Worm (Caenorhabditis elegans) whole organism, late embryonic: Measurements from ENCODE around the gene clec-20.
"Not testable (repeated sequence)": the region's sequence is repeated elsewhere in the genome, so short reads cannot be mapped to it uniquely, and the experiment has no call there.

ENCODE experiments used
- C38D4.7 ChIP-seq: fragments of 200-800 bp; sonication (Bioruptor generic); optimal IDR thresholded peaks from 2 replicates; lab custom pipeline; 2018; ENCODE audit warnings: mild to moderate bottlenecking, missing genetic modification characterization, moderate library complexity, missing compliant biosample characterization
- F13H6.1 ChIP-seq: sonication (generic microtip); optimal IDR thresholded peaks from 2 replicates; lab custom pipeline; 2016; ENCODE audit warnings: missing genetic modification characterization, missing compliant biosample characterization
- K02D7.2 ChIP-seq: sonication (generic microtip); optimal IDR thresholded peaks from 2 replicates; lab custom pipeline; 2017; ENCODE audit warnings: mild to moderate bottlenecking, missing genetic modification characterization, missing compliant biosample characterization
- ahr-1 ChIP-seq: sonication (generic microtip); optimal IDR thresholded peaks from 2 replicates; lab custom pipeline; 2016; ENCODE audit warnings: missing genetic modification characterization, missing compliant biosample characterization
- ama-1 ChIP-seq: fragments of 150-350 bp; optimal IDR thresholded peaks from 2 replicates; lab custom pipeline; 2014
- ceh-14 ChIP-seq: sonication (generic microtip); optimal IDR thresholded peaks from 2 replicates; lab custom pipeline; 2016; ENCODE audit warnings: missing genotype, missing genetic modification characterization, missing compliant biosample characterization
- ceh-2 ChIP-seq: sonication (generic microtip); optimal IDR thresholded peaks from 2 replicates; lab custom pipeline; 2016; ENCODE audit warnings: missing genotype, missing genetic modification characterization, missing compliant biosample characterization
- ceh-45 ChIP-seq: fragments of 200-800 bp; sonication (Bioruptor generic); IDR thresholded peaks from 2 replicates; pipeline ENCODE4 v1.3.6; 2022; ENCODE audit warnings: missing genetic modification reagents, missing genetic modification characterization, missing compliant biosample characterization
- ceh-48 ChIP-seq: sonication (generic microtip); optimal IDR thresholded peaks from 2 replicates; lab custom pipeline; 2016; ENCODE audit warnings: missing genetic modification characterization, inconsistent platforms, missing compliant biosample characterization
- ceh-9 ChIP-seq: sonication (generic microtip); optimal IDR thresholded peaks from 2 replicates; lab custom pipeline; 2016; ENCODE audit warnings: mild to moderate bottlenecking, missing genetic modification characterization, inconsistent platforms, missing compliant biosample characterization
- dmd-4 ChIP-seq: sonication (generic microtip); optimal IDR thresholded peaks from 2 replicates; lab custom pipeline; 2016; ENCODE audit warnings: borderline replicate concordance, missing genetic modification characterization, missing compliant biosample characterization
- elt-2 ChIP-seq: sonication (generic microtip); optimal IDR thresholded peaks from 2 replicates; lab custom pipeline; 2016; ENCODE audit warnings: missing genetic modification reagents, missing genetic modification characterization, missing compliant biosample characterization
- ets-4 ChIP-seq: sonication (generic microtip); optimal IDR thresholded peaks from 2 replicates; lab custom pipeline; 2016; ENCODE audit warnings: missing genetic modification characterization, missing compliant biosample characterization
- eyg-1 ChIP-seq: sonication (generic microtip); optimal IDR thresholded peaks from 2 replicates; lab custom pipeline; 2016; ENCODE audit warnings: missing genotype, missing genetic modification characterization, missing compliant biosample characterization
- fax-1 ChIP-seq: sonication (generic microtip); optimal IDR thresholded peaks from 2 replicates; lab custom pipeline; 2016; ENCODE audit warnings: missing genotype, missing genetic modification characterization, missing compliant biosample characterization
- fkh-6 ChIP-seq: sonication (generic microtip); optimal IDR thresholded peaks from 2 replicates; lab custom pipeline; 2016; ENCODE audit warnings: missing genetic modification characterization, missing compliant biosample characterization
- hlh-13 ChIP-seq: fragments of 200-800 bp; sonication (Bioruptor generic); optimal IDR thresholded peaks from 2 replicates; lab custom pipeline; 2018; ENCODE audit warnings: mild to moderate bottlenecking, missing genetic modification characterization, missing compliant biosample characterization
- hlh-30 ChIP-seq: sonication (generic microtip); optimal IDR thresholded peaks from 2 replicates; lab custom pipeline; 2017; ENCODE audit warnings: antibody characterized with exemption, missing genetic modification characterization, missing compliant biosample characterization; ENCODE audit not compliant: insufficient read depth
- lim-6 ChIP-seq: sonication (generic microtip); optimal IDR thresholded peaks from 2 replicates; lab custom pipeline; 2016; ENCODE audit warnings: missing genetic modification characterization, missing compliant biosample characterization
- lin-11 ChIP-seq: fragments of 200-800 bp; sonication (Bioruptor generic); optimal IDR thresholded peaks from 2 replicates; lab custom pipeline; 2018; ENCODE audit warnings: mild to moderate bottlenecking, missing genetic modification characterization, missing compliant biosample characterization
- madf-2 ChIP-seq: sonication (generic microtip); optimal IDR thresholded peaks from 2 replicates; lab custom pipeline; 2017; ENCODE audit warnings: missing genetic modification characterization, missing compliant biosample characterization
- nfya-1 ChIP-seq: sonication (generic microtip); optimal IDR thresholded peaks from 2 replicates; lab custom pipeline; 2017; ENCODE audit warnings: missing genetic modification characterization, mild to moderate bottlenecking, missing compliant biosample characterization, antibody characterized with exemption, moderate library complexity
- nhr-11 ChIP-seq: fragments of 150-350 bp; optimal IDR thresholded peaks from 2 replicates; lab custom pipeline; 2014; ENCODE audit warnings: missing biosample characterization, missing genetic modification characterization
- pag-3 ChIP-seq: sonication (generic microtip); optimal IDR thresholded peaks from 2 replicates; lab custom pipeline; 2016; ENCODE audit warnings: missing compliant biosample characterization, missing genetic modification characterization, borderline replicate concordance
- pha-4 ChIP-seq: fragments of 150-350 bp; optimal IDR thresholded peaks from 2 replicates; lab custom pipeline; 2018; ENCODE audit warnings: missing biosample characterization, missing genetic modification reagents, missing genetic modification characterization
- pros-1 ChIP-seq: fragments of 150-350 bp; optimal IDR thresholded peaks from 2 replicates; lab custom pipeline; 2014; ENCODE audit warnings: missing biosample characterization, missing genetic modification reagents, missing genetic modification characterization
- ref-2 ChIP-seq: sonication (generic microtip); optimal IDR thresholded peaks from 2 replicates; lab custom pipeline; 2016; ENCODE audit warnings: missing genetic modification characterization, missing compliant biosample characterization
- rnt-1 ChIP-seq: sonication (generic microtip); optimal IDR thresholded peaks from 2 replicates; lab custom pipeline; 2016; ENCODE audit warnings: missing genetic modification characterization, missing compliant biosample characterization
- sdc-2 ChIP-seq: sonication (generic microtip); optimal IDR thresholded peaks from 2 replicates; lab custom pipeline; 2016; ENCODE audit warnings: missing genotype, missing genetic modification characterization, missing compliant biosample characterization
- tbx-7 ChIP-seq: sonication (generic microtip); optimal IDR thresholded peaks from 2 replicates; lab custom pipeline; 2016; ENCODE audit warnings: missing genotype, missing genetic modification characterization, missing compliant biosample characterization
- ttx-3 ChIP-seq: sonication (generic microtip); optimal IDR thresholded peaks from 2 replicates; lab custom pipeline; 2016; ENCODE audit warnings: missing genetic modification reagents, missing genetic modification characterization, missing compliant biosample characterization
- unc-42 ChIP-seq: sonication (generic microtip); optimal IDR thresholded peaks from 2 replicates; lab custom pipeline; 2016; ENCODE audit warnings: missing genotype, missing genetic modification characterization, missing compliant biosample characterization
- unc-55 ChIP-seq: sonication (generic microtip); optimal IDR thresholded peaks from 2 replicates; lab custom pipeline; 2017; ENCODE audit warnings: missing biosample characterization, missing genetic modification reagents, missing genetic modification characterization
- unc-86 ChIP-seq: sonication (generic microtip); optimal IDR thresholded peaks from 2 replicates; lab custom pipeline; 2016; ENCODE audit warnings: missing genetic modification characterization, missing compliant biosample characterization

The clec-20 gene

ce11 chrII:1633490-1633889 is 38.5 kb upstream of the clec-20 start, which contains the start of gene C08E3.1:
C08E3.1 (plus strand) TSS chrII:1633790.
- TF ChIP-seq eyg-1 (tag; lab: Kevin White, UChicago); C38D4.7 (GFP tag; lab: Kevin White, UChicago); madf-2 (tag; lab: Kevin White, UChicago): not testable (repeated sequence)

ce11 chrII:1632216-1632615 is 37.2 kb upstream of the clec-20 start, which contains the start of gene C08E3.13:
C08E3.13 (minus strand) TSS chrII:1632316.
- TF ChIP-seq unc-86 (tag; lab: Kevin White, UChicago); fax-1; lin-11: not testable (repeated sequence)

ce11 chrII:1627783-1628182 is 32.7 kb upstream of the clec-20 start, which contains the start of gene C08E3.15:
C08E3.15 (minus strand) TSS chrII:1627883.
- not testable (repeated sequence) for TF ChIP-seq nhr-11; pha-4 (tag; lab: Kevin White, UChicago); unc-42 (tag; lab: Kevin White, UChicago)

ce11 chrII:1625666-1626065 is 30.6 kb upstream of the clec-20 start, which contains the start of gene C08E3.14:
C08E3.14 (plus strand) TSS chrII:1625966.
- no peak for TF ChIP-seq ama-1 (lab: Kevin White, UChicago)
- TF ChIP-seq elt-2 (tag; lab: Kevin White, UChicago), result no peak
- TF ChIP-seq ttx-3 (tag; lab: Kevin White, UChicago), result no peak
- TF ChIP-seq ceh-48 (tag; lab: Kevin White, UChicago), result no peak
- TF ChIP-seq ceh-9 (tag; lab: Kevin White, UChicago), result no peak
- no peak for TF ChIP-seq ceh-45 (GFP tag; lab: Robert Waterston, UW)
- no peak for TF ChIP-seq K02D7.2
- no peak for TF ChIP-seq ets-4 (tag; lab: Kevin White, UChicago)
- no peak for TF ChIP-seq tbx-7
- TF ChIP-seq hlh-30 (tag; lab: Kevin White, UChicago), result no peak
- TF ChIP-seq ref-2 (tag; lab: Kevin White, UChicago), result no peak
- TF ChIP-seq ceh-14 (tag; lab: Kevin White, UChicago), result no peak

ce11 chrII:1624572-1624971 is 29.5 kb upstream of the clec-20 start, which contains the start of gene fbxa-160:
fbxa-160 (minus strand) TSS chrII:1624672.
- no peak for TF ChIP-seq pros-1 (tag; lab: Kevin White, UChicago)
- no peak for TF ChIP-seq nfya-1 (tag; lab: Kevin White, UChicago)
- no peak for TF ChIP-seq lin-11
- TF ChIP-seq hlh-13 (GFP tag; lab: Kevin White, UChicago), result no peak
- no peak for TF ChIP-seq sdc-2 (tag; lab: Kevin White, UChicago)
- no peak for TF ChIP-seq pag-3 (tag; lab: Kevin White, UChicago)
- no peak for TF ChIP-seq dmd-4 (tag; lab: Kevin White, UChicago)

- peak; percentile 46 for TF ChIP-seq elt-2 (tag; lab: Kevin White, UChicago)
- TF ChIP-seq unc-55 (GFP tag; lab: Kevin White, UChicago), result no peak
Measured at ce11 chrII:1621795-1622194, 26.8 kb upstream of the clec-20 start.

- TF ChIP-seq pha-4 (tag; lab: Kevin White, UChicago), result no peak
- no peak for TF ChIP-seq C38D4.7 (GFP tag; lab: Kevin White, UChicago)
- TF ChIP-seq elt-2 (tag; lab: Kevin White, UChicago), result no peak
- TF ChIP-seq ahr-1 (tag; lab: Kevin White, UChicago), result no peak
- TF ChIP-seq rnt-1 (tag; lab: Kevin White, UChicago), result no peak
- TF ChIP-seq lim-6 (tag; lab: Kevin White, UChicago), result no peak
- no peak for TF ChIP-seq hlh-30 (tag; lab: Kevin White, UChicago)
- TF ChIP-seq F13H6.1 (tag; lab: Kevin White, UChicago), result no peak
- TF ChIP-seq fkh-6 (tag; lab: Kevin White, UChicago), result no peak
- TF ChIP-seq ceh-2, result no peak
- TF ChIP-seq tbx-7, result no peak
Measured at ce11 chrII:1621180-1621579, 26.1 kb upstream of the clec-20 start, which contains the start of gene fbxa-158. fbxa-158 (minus strand) TSS chrII:1621280.
